Fruit fly (Drosophila melanogaster) whole organism, embryonic: ENCODE results near the gene CG43088.

Source experiments
- Aef1 ChIP-seq: fragments of 200-800 bp; sonication (Bioruptor generic); IDR thresholded peaks from 3 replicates; pipeline ENCODE4 v1.3.6; 2022; ENCODE audit warnings: missing biosample characterization, missing genetic modification characterization
- Blimp-1 ChIP-seq: fragments of 200-800 bp; sonication (Bioruptor generic); optimal IDR thresholded peaks from 3 replicates; lab custom pipeline; 2018; ENCODE audit warnings: missing biosample characterization, missing genetic modification characterization, mild to moderate bottlenecking, moderate library complexity, missing genetic modification reagents
- CG10147 ChIP-seq: fragments of 200-800 bp; sonication (Bioruptor generic); optimal IDR thresholded peaks from 2 replicates; lab custom pipeline; 2019; ENCODE audit warnings: missing biosample characterization, mild to moderate bottlenecking, missing genetic modification characterization, moderate library complexity
- CG11247 ChIP-seq: fragments of 200-800 bp; sonication (Bioruptor generic); IDR thresholded peaks from 2 replicates; pipeline ENCODE4 v1.3.6; 2022; ENCODE audit warnings: missing biosample characterization, missing genetic modification characterization
- CG12659 ChIP-seq: fragments of 200-800 bp; sonication (Bioruptor generic); optimal IDR thresholded peaks from 3 replicates; lab custom pipeline; 2017; ENCODE audit warnings: mild to moderate bottlenecking, missing biosample characterization, missing genetic modification reagents, missing genetic modification characterization
- CG14014 ChIP-seq: fragments of 200-800 bp; sonication (Bioruptor generic); IDR thresholded peaks from 2 replicates; pipeline ENCODE4 v1.3.6; 2022; ENCODE audit warnings: missing biosample characterization, missing genetic modification characterization
- CG14710 ChIP-seq: fragments of 200-800 bp; sonication (Bioruptor generic); optimal IDR thresholded peaks from 3 replicates; lab custom pipeline; 2019; ENCODE audit warnings: missing biosample characterization, mild to moderate bottlenecking, missing genetic modification characterization, moderate library complexity
- CG1529 ChIP-seq: fragments of 200-800 bp; sonication (Bioruptor generic); optimal IDR thresholded peaks from 3 replicates; lab custom pipeline; 2018; ENCODE audit warnings: missing biosample characterization, missing genetic modification characterization
- CG16813 ChIP-seq: fragments of 200-800 bp; sonication (Bioruptor generic); IDR thresholded peaks from 3 replicates; pipeline ENCODE4 v1.3.6; 2022; ENCODE audit warnings: missing biosample characterization, missing genetic modification characterization; ENCODE audit not compliant: partially characterized antibody
- CG16815 ChIP-seq: fragments of 200-800 bp; sonication (Bioruptor generic); optimal IDR thresholded peaks from 3 replicates; lab custom pipeline; 2017; ENCODE audit warnings: missing biosample characterization, mild to moderate bottlenecking, missing genetic modification characterization
- CG17385 ChIP-seq: fragments of 200-800 bp; sonication (Bioruptor generic); optimal IDR thresholded peaks from 3 replicates; lab custom pipeline; 2018; ENCODE audit warnings: missing biosample characterization, mild to moderate bottlenecking, missing genetic modification characterization
- CG18599 ChIP-seq: fragments of 200-800 bp; sonication (Bioruptor generic); optimal IDR thresholded peaks from 3 replicates; lab custom pipeline; 2017; ENCODE audit warnings: missing biosample characterization, missing genetic modification characterization, mild to moderate bottlenecking, moderate library complexity, missing genetic modification reagents
- CG30403 ChIP-seq: fragments of 200-800 bp; sonication (Bioruptor generic); optimal IDR thresholded peaks from 3 replicates; lab custom pipeline; 2016; ENCODE audit warnings: missing biosample characterization, missing genetic modification characterization
- CG32532 ChIP-seq: fragments of 200-800 bp; sonication (Bioruptor generic); IDR thresholded peaks from 2 replicates; pipeline ENCODE4 v1.3.6; 2022; ENCODE audit warnings: missing biosample characterization, missing genetic modification characterization
- CG32772 ChIP-seq: fragments of 200-800 bp; sonication (Bioruptor generic); IDR thresholded peaks from 2 replicates; pipeline ENCODE4 v1.3.6; 2022; ENCODE audit warnings: missing biosample characterization, missing genetic modification characterization
- CG6254 ChIP-seq: fragments of 200-800 bp; sonication (Bioruptor generic); optimal IDR thresholded peaks from 3 replicates; lab custom pipeline; 2017; ENCODE audit warnings: mild to moderate bottlenecking, missing biosample characterization, missing genetic modification reagents, missing genetic modification characterization
- CG7556 ChIP-seq: fragments of 200-800 bp; sonication (Bioruptor generic); optimal IDR thresholded peaks from 2 replicates; lab custom pipeline; 2017; ENCODE audit warnings: missing biosample characterization, mild to moderate bottlenecking, missing genetic modification characterization
- CG7963 ChIP-seq: fragments of 200-800 bp; sonication (Bioruptor generic); IDR thresholded peaks from 3 replicates; pipeline ENCODE4 v1.3.6; 2022; ENCODE audit warnings: missing biosample characterization, missing genetic modification characterization; ENCODE audit not compliant: partially characterized antibody
- CG7987 ChIP-seq: fragments of 200-800 bp; sonication (Bioruptor generic); optimal IDR thresholded peaks from 2 replicates; lab custom pipeline; 2018; ENCODE audit warnings: missing biosample characterization, mild to moderate bottlenecking, missing genetic modification characterization, moderate library complexity
- CG8290 ChIP-seq, 3 experiments: fragments of 200-800 bp; sonication (Bioruptor generic); optimal IDR thresholded peaks; 2 replicates each; lab custom pipeline; 2016 to 2019; ENCODE audit warnings: missing biosample characterization in 3 of 3, missing genetic modification characterization in 3 of 3, mild to moderate bottlenecking in 2 of 3, moderate library complexity in 1 of 3
- CG8359 ChIP-seq: fragments of 200-800 bp; sonication (Bioruptor generic); optimal IDR thresholded peaks from 2 replicates; lab custom pipeline; 2017; ENCODE audit warnings: missing biosample characterization, mild to moderate bottlenecking, missing genetic modification characterization, borderline replicate concordance
- D19A ChIP-seq: fragments of 200-800 bp; optimal IDR thresholded peaks from 3 replicates; lab custom pipeline; 2019; ENCODE audit warnings: missing biosample characterization, mild to moderate bottlenecking, missing genetic modification characterization, moderate library complexity
- Doc2 ChIP-seq: fragments of 200-800 bp; sonication (Bioruptor generic); IDR thresholded peaks from 2 replicates; pipeline ENCODE4 v1.3.6; 2022; ENCODE audit warnings: missing biosample characterization, missing genetic modification characterization
- Eip74EF ChIP-seq, 2 experiments: fragments of 200-800 bp in 1 of 2; fragments of >200 bp in 1 of 2; sonication (Bioruptor generic) in 1 of 2; optimal IDR thresholded peaks; 2 replicates each; lab custom pipeline; 2017 to 2019; ENCODE audit warnings: missing biosample characterization in 2 of 2, missing genetic modification characterization in 2 of 2, mild to moderate bottlenecking in 1 of 2, moderate library complexity in 1 of 2
- Ets65A ChIP-seq: fragments of 200-800 bp; sonication (Bioruptor generic); peaks from one replicate; lab custom pipeline; 2016; ENCODE audit warnings: missing biosample characterization, missing genetic modification characterization
- Jarid2 ChIP-seq: fragments of 200-800 bp; sonication (Bioruptor generic); optimal IDR thresholded peaks from 3 replicates; lab custom pipeline; 2017; ENCODE audit warnings: mild to moderate bottlenecking, missing biosample characterization, missing genetic modification reagents, missing genetic modification characterization
- Med ChIP-seq: fragments of 200-800 bp; sonication (Bioruptor generic); peaks from one replicate; lab custom pipeline; 2016; ENCODE audit warnings: missing biosample characterization, missing genetic modification characterization, mild to moderate bottlenecking, inconsistent platforms, moderate library complexity
- Myb ChIP-seq: fragments of 200-800 bp; sonication (Bioruptor generic); optimal IDR thresholded peaks from 2 replicates; lab custom pipeline; 2016; ENCODE audit warnings: missing biosample characterization, missing genetic modification characterization
- Nf-YC ChIP-seq: fragments of 200-800 bp; optimal IDR thresholded peaks from 3 replicates; lab custom pipeline; 2019; ENCODE audit warnings: missing biosample characterization, mild to moderate bottlenecking, missing genetic modification characterization, moderate library complexity
- Sox100B ChIP-seq: fragments of 200-800 bp; sonication (Bioruptor generic); optimal IDR thresholded peaks from 3 replicates; lab custom pipeline; 2018; ENCODE audit warnings: missing biosample characterization, mild to moderate bottlenecking, missing genetic modification characterization
- Xrp1 ChIP-seq: fragments of 200-800 bp; sonication (Bioruptor generic); IDR thresholded peaks from 2 replicates; pipeline ENCODE4 v1.3.6; 2022; ENCODE audit warnings: missing biosample characterization, missing genetic modification characterization
- abd-A ChIP-seq: fragments of 200-800 bp; sonication (Bioruptor generic); optimal IDR thresholded peaks from 3 replicates; lab custom pipeline; 2019; ENCODE audit warnings: missing biosample characterization, mild to moderate bottlenecking, missing genetic modification characterization, moderate library complexity
- az2 ChIP-seq: fragments of 200-800 bp; sonication (Bioruptor generic); optimal IDR thresholded peaks from 3 replicates; lab custom pipeline; 2016; ENCODE audit warnings: missing biosample characterization, missing genetic modification characterization
- bowl ChIP-seq: fragments of 200-800 bp; sonication (Bioruptor generic); IDR thresholded peaks from 2 replicates; pipeline ENCODE4 v1.3.6; 2022; ENCODE audit warnings: missing biosample characterization, missing genetic modification characterization
- crol ChIP-seq: fragments of 200-800 bp; sonication (Bioruptor generic); IDR thresholded peaks from 2 replicates; pipeline ENCODE4 v1.3.6; 2022; ENCODE audit warnings: missing biosample characterization, missing genetic modification characterization
- eve ChIP-seq, 2 experiments: fragments of >200 bp; optimal IDR thresholded peaks; 2 replicates each; lab custom pipeline; 2017; ENCODE audit warnings: missing biosample characterization in 2 of 2, missing genetic modification characterization in 2 of 2
- gcm ChIP-seq: fragments of 200-800 bp; sonication (Bioruptor generic); optimal IDR thresholded peaks from 2 replicates; lab custom pipeline; 2019; ENCODE audit warnings: missing biosample characterization, mild to moderate bottlenecking, missing genetic modification characterization, moderate library complexity
- gro ChIP-seq: fragments of 200-800 bp; sonication (Bioruptor generic); optimal IDR thresholded peaks from 2 replicates; lab custom pipeline; 2016; ENCODE audit warnings: missing biosample characterization, missing genetic modification characterization
- gsb-n ChIP-seq: fragments of 200-800 bp; sonication (Bioruptor generic); optimal IDR thresholded peaks from 3 replicates; lab custom pipeline; 2018; ENCODE audit warnings: missing biosample characterization, mild to moderate bottlenecking, missing genetic modification characterization
- hkb ChIP-seq, 2 experiments: fragments of 200-800 bp in 1 of 2; fragments of >200 bp in 1 of 2; sonication (Bioruptor generic) in 1 of 2; IDR thresholded peaks in 1 of 2; optimal IDR thresholded peaks in 1 of 2; 2 replicates each; pipeline versions ENCODE4 v1.3.6 to Lab custom; 2017 to 2022; ENCODE audit warnings: missing biosample characterization in 1 of 2, missing genetic modification characterization in 1 of 2
- kni ChIP-seq: fragments of 200-800 bp; sonication (Bioruptor generic); optimal IDR thresholded peaks from 3 replicates; lab custom pipeline; 2017; ENCODE audit warnings: mild to moderate bottlenecking, missing biosample characterization, missing genetic modification reagents, missing genetic modification characterization
- lab ChIP-seq: fragments of 200-800 bp; sonication (Bioruptor generic); optimal IDR thresholded peaks from 3 replicates; lab custom pipeline; 2017; ENCODE audit warnings: missing biosample characterization, missing genetic modification characterization, mild to moderate bottlenecking, moderate library complexity, missing genetic modification reagents
- lilli ChIP-seq: fragments of 200-800 bp; sonication (Bioruptor generic); optimal IDR thresholded peaks from 3 replicates; lab custom pipeline; 2016; ENCODE audit warnings: missing biosample characterization, missing genetic modification characterization
- lmd ChIP-seq: fragments of 200-800 bp; sonication (Bioruptor generic); IDR thresholded peaks from 2 replicates; pipeline ENCODE4 v1.3.6; 2022; ENCODE audit warnings: missing biosample characterization, missing genetic modification characterization
- onecut ChIP-seq: fragments of 200-800 bp; sonication (Bioruptor generic); IDR thresholded peaks from 2 replicates; pipeline ENCODE4 v1.3.6; 2022; ENCODE audit warnings: missing biosample characterization, missing genetic modification characterization
- otp ChIP-seq: fragments of 200-800 bp; sonication (Bioruptor generic); IDR thresholded peaks from 3 replicates; pipeline ENCODE4, ENCODE4 v1.3.6; 2022; ENCODE audit warnings: missing biosample characterization, missing genetic modification characterization
- scrt ChIP-seq: fragments of 200-800 bp; sonication (Bioruptor generic); optimal IDR thresholded peaks from 2 replicates; lab custom pipeline; 2018; ENCODE audit warnings: missing biosample characterization, mild to moderate bottlenecking, missing genetic modification characterization, moderate library complexity
- stc ChIP-seq: fragments of 200-800 bp; sonication (Bioruptor generic); IDR thresholded peaks from 2 replicates; pipeline ENCODE4 v1.3.6; 2022; ENCODE audit warnings: missing biosample characterization, missing genetic modification characterization
- stwl ChIP-seq: fragments of 200-800 bp; sonication (Bioruptor generic); optimal IDR thresholded peaks from 3 replicates; lab custom pipeline; 2018; ENCODE audit warnings: missing biosample characterization, mild to moderate bottlenecking, missing genetic modification characterization, moderate library complexity

Gene CG43088

dm6 chrX:14679189-14679588, 23.0 kb upstream of the CG43088 start, which contains the start of gene CG5321 (continued):
- TF ChIP-seq CG7987 (GFP tag; lab: Kevin White, UChicago), result no peak
- peak; percentile 51 for TF ChIP-seq CG14710 (tag; lab: Kevin White, UChicago)
- peak; percentile 54 for TF ChIP-seq Xrp1 (GFP tag; lab: Robert Waterston, UW)
- peak; percentile 45 for TF ChIP-seq CG7556
- no peak for TF ChIP-seq stwl
- no peak for TF ChIP-seq Doc2 (GFP tag; lab: Robert Waterston, UW)
- TF ChIP-seq bowl, result no peak
- peak; percentile 33; the same call in 1 of the 2 replicates for TF ChIP-seq lmd (GFP tag; lab: Robert Waterston, UW)
- no peak for TF ChIP-seq CG14014 (GFP tag; lab: Robert Waterston, UW)
- peak; percentile 9; the same call in 1 of the 2 replicates for TF ChIP-seq CG32772 (GFP tag; lab: Robert Waterston, UW)
- peak in 1 of 2 experiments; percentile 66 for TF ChIP-seq Eip74EF (GFP tag; optimal IDR thresholded peaks at IDR 0.05; lab: Kevin White, UChicago)
- peak; percentile 21; the same call in 1 of the 3 replicates for TF ChIP-seq otp (GFP tag; lab: Robert Waterston, UW)
- no peak for TF ChIP-seq Aef1 (GFP tag; lab: Robert Waterston, UW)
- TF ChIP-seq Med (GFP tag; lab: Kevin White, UChicago), result peak; percentile 69
- TF ChIP-seq CG17385 (GFP tag; lab: Kevin White, UChicago), result peak; percentile 41
- peak; percentile 12 for TF ChIP-seq CG16815 (GFP tag; lab: Kevin White, UChicago)
- peak; percentile 7 for TF ChIP-seq CG1529 (GFP tag; lab: Kevin White, UChicago)
- peak; percentile 47 for TF ChIP-seq CG30403
- TF ChIP-seq CG8290 (GFP tag; optimal IDR thresholded peaks at IDR 0.05; lab: Kevin White, UChicago), result no peak
- TF ChIP-seq CG8290 (tag; optimal IDR thresholded peaks at IDR 0.05; lab: Kevin White, UChicago), result no peak
- no peak for TF ChIP-seq Myb (GFP tag; lab: Kevin White, UChicago)
- TF ChIP-seq Nf-YC (tag; lab: Kevin White, UChicago), result no peak
- TF ChIP-seq eve (GFP tag; optimal IDR thresholded peaks at IDR 0.05; lab: Kevin White, UChicago), result peak in 1 of 2 experiments; percentile 28
- no peak for TF ChIP-seq CG16813
- TF ChIP-seq stc (GFP tag; lab: Robert Waterston, UW), result 0 out of 2 replicates have a peak, but pooled peaks have one; percentile 19
- no peak for TF ChIP-seq Jarid2
- TF ChIP-seq gcm (GFP tag; lab: Kevin White, UChicago), result peak; percentile 32
- peak; percentile 21 for TF ChIP-seq scrt
- TF ChIP-seq onecut (GFP tag; lab: Robert Waterston, UW), result peak; percentile 21; the same call in 1 of the 2 replicates
- TF ChIP-seq gsb-n, result peak; percentile 38
- peak; percentile 43 for TF ChIP-seq D19A (tag; lab: Kevin White, UChicago)
- TF ChIP-seq CG32532 (GFP tag; lab: Robert Waterston, UW), result peak; percentile 28; the same call in 1 of the 2 replicates
- TF ChIP-seq az2 (GFP tag; lab: Kevin White, UChicago), result peak; percentile 43
- peak; percentile 71 for TF ChIP-seq CG18599
- TF ChIP-seq gro (GFP tag; lab: Kevin White, UChicago), result no peak
- TF ChIP-seq hkb (optimal IDR thresholded peaks at IDR 0.05; lab: Kevin White, UChicago), result no peak
- TF ChIP-seq hkb (GFP tag; IDR thresholded peaks at IDR 0.05; lab: Robert Waterston, UW), result peak; percentile 36; the same call in 1 of the 2 replicates
- peak; percentile 16 for TF ChIP-seq CG10147
- TF ChIP-seq crol, result no peak
- peak; percentile 75 for TF ChIP-seq Blimp-1 (GFP tag; lab: Kevin White, UChicago)
- no peak for TF ChIP-seq CG11247 (GFP tag; lab: Robert Waterston, UW)
- no peak for TF ChIP-seq kni
- TF ChIP-seq CG8359, result no peak
- peak; percentile 53 for TF ChIP-seq Sox100B (GFP tag; lab: Kevin White, UChicago)
- TF ChIP-seq lab (GFP tag; lab: Kevin White, UChicago), result peak; percentile 60
- no peak for TF ChIP-seq abd-A (tag; lab: Kevin White, UChicago)
- peak; percentile 15 for TF ChIP-seq lilli (GFP tag; lab: Kevin White, UChicago)
- peak; percentile 15 for TF ChIP-seq CG12659 (GFP tag; lab: Kevin White, UChicago)
- TF ChIP-seq Ets65A (GFP tag; lab: Kevin White, UChicago), result peak; percentile 37
- TF ChIP-seq CG7963 (GFP tag; lab: Robert Waterston, UW), result no peak
- TF ChIP-seq CG6254 (GFP tag; lab: Kevin White, UChicago), result peak; percentile 61
